In genomic region chrX:871020-871419, ce11 we compare ENCODE assay signal across 2 worm cellular contexts.
TF ChIP-seq lines count a peak whose summit lies in the region.

Gene lgl-1 (minus strand): TSS chrX:871089.

TF ChIP-seq in whole organism, L1 larva, 84 proteins besides CTCF, POLR2A, EP300 and RAD21 (continued from another document):
- TF ChIP-seq lin-39 (tag; optimal IDR thresholded peaks at IDR 0.05; lab: Kevin White, UChicago) (no peak), zip-4 (GFP tag; optimal IDR thresholded peaks at IDR 0.05; lab: Kevin White, UChicago) (peak; percentile 29), jun-1 (tag; optimal IDR thresholded peaks at IDR 0.05; lab: Kevin White, UChicago) (peak; percentile 64), lsy-2 (tag; optimal IDR thresholded peaks at IDR 0.05; lab: Kevin White, UChicago) (peak in 1 of 2 experiments; percentile 11), nhr-84 (tag; optimal IDR thresholded peaks at IDR 0.05; lab: Kevin White, UChicago) (no peak), egl-13 (tag; optimal IDR thresholded peaks at IDR 0.05; lab: Kevin White, UChicago) (no peak), grh-1 (GFP tag; IDR thresholded peaks at IDR 0.05; lab: Robert Waterston, UW) (no peak), unc-62 (GFP tag; optimal IDR thresholded peaks at IDR 0.05; lab: Kevin White, UChicago) (no peak), isw-1 (GFP tag; IDR thresholded peaks at IDR 0.05; lab: Robert Waterston, UW) (0 out of 2 replicates have a peak, but pooled peaks have one; percentile 6), snpc-4 (tag; optimal IDR thresholded peaks at IDR 0.05; lab: Kevin White, UChicago) (no peak), nhr-47 (tag; optimal IDR thresholded peaks at IDR 0.05; lab: Kevin White, UChicago) (peak; percentile 27), nhr-85 (tag; lab: Kevin White, UChicago) (peak; percentile 75), mdl-1 (tag; optimal IDR thresholded peaks at IDR 0.05; lab: Kevin White, UChicago) (no peak), fkh-8 (tag; optimal IDR thresholded peaks at IDR 0.05; lab: Kevin White, UChicago) (peak; percentile 20), ztf-11 (tag; optimal IDR thresholded peaks at IDR 0.05; lab: Kevin White, UChicago) (no peak), efl-1 (optimal IDR thresholded peaks at IDR 0.05; lab: Kevin White, UChicago) (peak; percentile 16 to 45), efl-1 (GFP tag; optimal IDR thresholded peaks at IDR 0.05 in 1 of 2; lab: Kevin White, UChicago) (no peak), irx-1 (tag; optimal IDR thresholded peaks at IDR 0.05; lab: Kevin White, UChicago) (no peak), sup-37 (GFP tag; optimal IDR thresholded peaks at IDR 0.05; lab: Kevin White, UChicago) (no peak), ceh-82 (tag; optimal IDR thresholded peaks at IDR 0.05; lab: Kevin White, UChicago) (peak in 2 of 3 experiments; percentile 19 to 54), aly-2 (tag; optimal IDR thresholded peaks at IDR 0.05; lab: Kevin White, UChicago) (no peak), nhr-71 (tag; optimal IDR thresholded peaks at IDR 0.05; lab: Kevin White, UChicago) (no peak), ces-1 (GFP tag; optimal IDR thresholded peaks at IDR 0.05; lab: Kevin White, UChicago) (no peak), sox-4 (tag; optimal IDR thresholded peaks at IDR 0.05; lab: Kevin White, UChicago) (no peak), pag-3 (tag; optimal IDR thresholded peaks at IDR 0.05; lab: Kevin White, UChicago; ENCODE audit: borderline replicate concordance, insufficient read depth) (no peak), fkh-10 (GFP tag; optimal IDR thresholded peaks at IDR 0.05; lab: Kevin White, UChicago) (no peak), elt-3 (tag; optimal IDR thresholded peaks at IDR 0.05; lab: Kevin White, UChicago) (no peak), ceh-88 (GFP tag; IDR thresholded peaks at IDR 0.05; lab: Robert Waterston, UW) (no peak), blmp-1 (tag; optimal IDR thresholded peaks at IDR 0.05; lab: Kevin White, UChicago) (peak; percentile 51), mep-1 (tag; optimal IDR thresholded peaks at IDR 0.05; lab: Kevin White, UChicago) (peak; percentile 40), ceh-90 (tag; optimal IDR thresholded peaks at IDR 0.05; lab: Kevin White, UChicago) (no peak), nhr-90 (tag; optimal IDR thresholded peaks at IDR 0.05; lab: Kevin White, UChicago; ENCODE audit: poor library complexity) (no peak), ceh-63 (GFP tag; optimal IDR thresholded peaks at IDR 0.05; lab: Kevin White, UChicago) (no peak), unc-86 (tag; optimal IDR thresholded peaks at IDR 0.05; lab: Kevin White, UChicago) (no peak), efl-3 (GFP tag; optimal IDR thresholded peaks at IDR 0.05; lab: Kevin White, UChicago) (no peak), hlh-17 (GFP tag; optimal IDR thresholded peaks at IDR 0.05; lab: Kevin White, UChicago; ENCODE audit: borderline replicate concordance) (no peak), fos-1 (tag; optimal IDR thresholded peaks at IDR 0.05; lab: Kevin White, UChicago) (peak; percentile 22), elt-2 (tag; optimal IDR thresholded peaks at IDR 0.05; lab: Kevin White, UChicago) (no peak), pax-3 (tag; optimal IDR thresholded peaks at IDR 0.05; lab: Kevin White, UChicago) (no peak)

TF ChIP-seq in whole organism, L3 larva, 47 proteins besides CTCF, POLR2A, EP300 and RAD21 (continued from another document):
- TF ChIP-seq lsy-12 (tag; optimal IDR thresholded peaks at IDR 0.05; lab: Kevin White, UChicago) (no peak), nfya-1 (tag; optimal IDR thresholded peaks at IDR 0.05; lab: Kevin White, UChicago; ENCODE audit: insufficient read depth) (peak; percentile 3), lin-39 (tag; optimal IDR thresholded peaks at IDR 0.05; lab: Kevin White, UChicago) (peak; percentile 67), nhr-25 (tag; optimal IDR thresholded peaks at IDR 0.05; lab: Kevin White, UChicago) (peak; percentile 53)
